Worm (Caenorhabditis elegans) whole organism, young adult: ENCODE data around the gene atat-2.

ENCODE experiments used
- rcor-1 ChIP-seq: fragments of 200-800 bp; sonication (Bioruptor generic); IDR thresholded peaks from 2 replicates; pipeline ENCODE4 v1.3.6; 2022; ENCODE audit warnings: missing genetic modification reagents, missing genetic modification characterization, missing compliant biosample characterization
- unc-130 ChIP-seq: sonication (generic microtip); optimal IDR thresholded peaks from 2 replicates; lab custom pipeline; 2016; ENCODE audit warnings: missing genetic modification reagents, missing genetic modification characterization, missing compliant biosample characterization

DNA sequence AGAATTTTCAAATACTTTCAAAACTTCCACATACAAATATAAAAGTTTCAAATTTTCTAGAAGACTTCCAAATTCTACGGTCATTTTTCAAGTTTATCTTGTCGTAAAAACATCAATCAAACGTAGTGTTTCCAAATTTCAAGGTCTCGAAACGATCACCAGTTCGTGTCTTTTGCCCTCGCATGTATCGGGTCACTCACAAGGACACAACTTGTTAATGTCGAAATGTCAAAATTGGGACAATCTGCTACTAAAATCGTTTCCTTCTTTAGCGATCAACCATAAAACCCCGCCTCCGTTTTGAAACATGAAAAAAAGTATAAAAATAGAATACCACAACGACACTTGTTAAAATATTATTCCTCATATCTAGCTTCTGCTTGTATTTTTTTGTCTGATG, 45.4 kb upstream of the atat-2 start:
- no peak for TF ChIP-seq rcor-1 (GFP tag; lab: Robert Waterston, UW)
- TF ChIP-seq unc-130 (GFP tag; lab: Kevin White, UChicago) = no peak
